Fruit fly (Drosophila melanogaster) whole organism, embryonic: Measurements from ENCODE around the gene Col4a1.
A peak's percentile ranks its signal among the peaks of the same experiment; 100 is the strongest.

Source experiments
- CG1024 ChIP-seq: fragments of 200-800 bp; sonication (Bioruptor generic); IDR thresholded peaks from 2 replicates; pipeline ENCODE4 v1.3.6; 2022; ENCODE audit warnings: missing biosample characterization, missing genetic modification characterization
- CG10267 ChIP-seq: fragments of 200-800 bp; sonication (Bioruptor generic); optimal IDR thresholded peaks from 2 replicates; lab custom pipeline; 2018; ENCODE audit warnings: missing biosample characterization, mild to moderate bottlenecking, missing genetic modification characterization, moderate library complexity
- CG10543 ChIP-seq: fragments of 200-800 bp; sonication (Bioruptor generic); optimal IDR thresholded peaks from 3 replicates; lab custom pipeline; 2017; ENCODE audit warnings: missing biosample characterization, mild to moderate bottlenecking, missing genetic modification characterization, moderate library complexity
- CG11085 ChIP-seq: fragments of 200-800 bp; sonication (Bioruptor generic); IDR thresholded peaks from 2 replicates; pipeline ENCODE4 v1.3.6; 2022; ENCODE audit warnings: missing biosample characterization, missing genetic modification characterization
- CG11247 ChIP-seq: fragments of 200-800 bp; sonication (Bioruptor generic); IDR thresholded peaks from 2 replicates; pipeline ENCODE4 v1.3.6; 2022; ENCODE audit warnings: missing biosample characterization, missing genetic modification characterization
- CG11696 ChIP-seq: fragments of 200-800 bp; sonication (Bioruptor generic); IDR thresholded peaks from 2 replicates; pipeline ENCODE4 v1.3.6; 2022; ENCODE audit warnings: missing biosample characterization, missing genetic modification characterization
- CG12219 ChIP-seq: fragments of 200-800 bp; sonication (Bioruptor generic); optimal IDR thresholded peaks from 3 replicates; lab custom pipeline; 2018; ENCODE audit warnings: missing biosample characterization, mild to moderate bottlenecking, missing genetic modification characterization
- CG15601 ChIP-seq: fragments of 200-800 bp; sonication (Bioruptor generic); optimal IDR thresholded peaks from 3 replicates; lab custom pipeline; 2019; ENCODE audit warnings: missing biosample characterization, mild to moderate bottlenecking, missing genetic modification characterization, moderate library complexity
- CG1603 ChIP-seq: fragments of 200-800 bp; sonication (Bioruptor generic); optimal IDR thresholded peaks from 2 replicates; lab custom pipeline; 2019; ENCODE audit warnings: missing biosample characterization, mild to moderate bottlenecking, missing genetic modification characterization, moderate library complexity
- CG17359 ChIP-seq: fragments of 200-800 bp; sonication (Bioruptor generic); optimal IDR thresholded peaks from 3 replicates; lab custom pipeline; 2018; ENCODE audit warnings: missing biosample characterization, mild to moderate bottlenecking, missing genetic modification characterization, moderate library complexity
- CG18011 ChIP-seq: fragments of 200-800 bp; sonication (Bioruptor generic); optimal IDR thresholded peaks from 2 replicates; lab custom pipeline; 2017; ENCODE audit warnings: missing biosample characterization, missing genetic modification characterization, mild to moderate bottlenecking, moderate library complexity, missing genotype
- CG2875 ChIP-seq: fragments of 200-800 bp; sonication (Bioruptor generic); optimal IDR thresholded peaks from 2 replicates; lab custom pipeline; 2017; ENCODE audit warnings: missing biosample characterization, mild to moderate bottlenecking, missing genetic modification characterization, missing genetic modification reagents
- CG30431 ChIP-seq: fragments of 200-800 bp; sonication (Bioruptor generic); optimal IDR thresholded peaks from 2 replicates; lab custom pipeline; 2017; ENCODE audit warnings: missing biosample characterization, missing genetic modification characterization
- CG31365 ChIP-seq: fragments of 200-800 bp; sonication (Bioruptor generic); optimal IDR thresholded peaks from 2 replicates; lab custom pipeline; 2018; ENCODE audit warnings: missing biosample characterization, mild to moderate bottlenecking, missing genetic modification characterization
- CG33557 ChIP-seq: fragments of 200-800 bp; sonication (Bioruptor generic); optimal IDR thresholded peaks from 2 replicates; lab custom pipeline; 2019; ENCODE audit warnings: missing biosample characterization, mild to moderate bottlenecking, missing genetic modification characterization, moderate library complexity
- CG34422 ChIP-seq: fragments of 200-800 bp; sonication (Bioruptor generic); IDR thresholded peaks from 3 replicates; pipeline ENCODE4 v1.3.6; 2022; ENCODE audit warnings: missing biosample characterization, missing genetic modification characterization
- CG3838 ChIP-seq: fragments of 200-800 bp; sonication (Bioruptor generic); optimal IDR thresholded peaks from 3 replicates; lab custom pipeline; 2016; ENCODE audit warnings: missing biosample characterization, missing genetic modification characterization
- CG4360 ChIP-seq: fragments of 200-800 bp; sonication (Bioruptor generic); IDR thresholded peaks from 2 replicates; pipeline ENCODE4 v1.3.6; 2022; ENCODE audit warnings: missing biosample characterization, missing genetic modification characterization
- CG6654 ChIP-seq: fragments of 200-800 bp; sonication (Bioruptor generic); optimal IDR thresholded peaks from 2 replicates; lab custom pipeline; 2017; ENCODE audit warnings: missing biosample characterization, mild to moderate bottlenecking, missing genetic modification characterization
- CG7745 ChIP-seq: fragments of 200-800 bp; sonication (Bioruptor generic); optimal IDR thresholded peaks from 2 replicates; lab custom pipeline; 2018; ENCODE audit warnings: missing biosample characterization, mild to moderate bottlenecking, missing genetic modification characterization, moderate library complexity
- CG8281 ChIP-seq: fragments of 200-800 bp; sonication (Bioruptor generic); optimal IDR thresholded peaks from 2 replicates; lab custom pipeline; 2018; ENCODE audit warnings: missing biosample characterization, mild to moderate bottlenecking, missing genetic modification characterization, moderate library complexity
- CG8478 ChIP-seq: fragments of >200 bp; optimal IDR thresholded peaks from 2 replicates; lab custom pipeline; 2018
- CG9876 ChIP-seq: fragments of 200-800 bp; sonication (Bioruptor generic); optimal IDR thresholded peaks from 2 replicates; lab custom pipeline; 2016; ENCODE audit warnings: missing biosample characterization, missing genetic modification characterization
- CoRest ChIP-seq: fragments of 200-800 bp; sonication (Bioruptor generic); optimal IDR thresholded peaks from 3 replicates; lab custom pipeline; 2018; ENCODE audit warnings: missing biosample characterization, mild to moderate bottlenecking, missing genetic modification characterization, moderate library complexity
- CrebB ChIP-seq: fragments of 200-800 bp; sonication (Bioruptor generic); optimal IDR thresholded peaks from 3 replicates; lab custom pipeline; 2018; ENCODE audit warnings: missing biosample characterization, mild to moderate bottlenecking, missing genetic modification characterization
- Dfd ChIP-seq, 2 experiments: fragments of >200 bp; optimal IDR thresholded peaks; 2 replicates each; lab custom pipeline; 2017; ENCODE audit warnings: missing biosample characterization in 2 of 2, missing genetic modification characterization in 2 of 2
- Eip74EF ChIP-seq, 2 experiments: fragments of 200-800 bp in 1 of 2; fragments of >200 bp in 1 of 2; sonication (Bioruptor generic) in 1 of 2; optimal IDR thresholded peaks; 2 replicates each; lab custom pipeline; 2017 to 2019; ENCODE audit warnings: missing biosample characterization in 2 of 2, missing genetic modification characterization in 2 of 2, mild to moderate bottlenecking in 1 of 2, moderate library complexity in 1 of 2
- Gug ChIP-seq: fragments of 200-800 bp; sonication (Bioruptor generic); IDR thresholded peaks from 4 replicates; pipeline ENCODE4 v1.3.6; 2022; ENCODE audit warnings: missing biosample characterization, missing genetic modification characterization
- HLHmδ ChIP-seq: fragments of 200-800 bp; sonication (Bioruptor generic); optimal IDR thresholded peaks from 2 replicates; lab custom pipeline; 2018; ENCODE audit warnings: missing biosample characterization, mild to moderate bottlenecking, missing genetic modification characterization, moderate library complexity
- Nf-YC ChIP-seq: fragments of 200-800 bp; optimal IDR thresholded peaks from 3 replicates; lab custom pipeline; 2019; ENCODE audit warnings: missing biosample characterization, mild to moderate bottlenecking, missing genetic modification characterization, moderate library complexity
- Ptx1 ChIP-seq: fragments of 200-800 bp; sonication (Bioruptor generic); IDR thresholded peaks from 2 replicates; pipeline ENCODE4 v1.3.6; 2022; ENCODE audit warnings: missing biosample characterization, missing genetic modification characterization
- Sin3A ChIP-seq: fragments of >200 bp; optimal IDR thresholded peaks from 2 replicates; lab custom pipeline; 2018
- cad ChIP-seq: fragments of >200 bp; optimal IDR thresholded peaks from 2 replicates; lab custom pipeline; 2017; ENCODE audit warnings: missing biosample characterization, missing genetic modification characterization
- chinmo ChIP-seq: fragments of 200-800 bp; sonication (Bioruptor generic); IDR thresholded peaks from 4 replicates; pipeline ENCODE4 v1.3.6; 2022; ENCODE audit warnings: missing biosample characterization, missing genetic modification characterization; ENCODE audit not compliant: partially characterized antibody
- eve ChIP-seq, 2 experiments: fragments of >200 bp; optimal IDR thresholded peaks; 2 replicates each; lab custom pipeline; 2017; ENCODE audit warnings: missing biosample characterization in 2 of 2, missing genetic modification characterization in 2 of 2
- fd102C ChIP-seq: fragments of 200-800 bp; sonication (Bioruptor generic); optimal IDR thresholded peaks from 2 replicates; lab custom pipeline; 2018; ENCODE audit warnings: missing biosample characterization, mild to moderate bottlenecking, missing genetic modification characterization, moderate library complexity
- ham ChIP-seq: fragments of 200-800 bp; sonication (Bioruptor generic); IDR thresholded peaks from 2 replicates; pipeline ENCODE4 v1.3.6; 2022; ENCODE audit warnings: missing biosample characterization, missing genetic modification characterization
- ind ChIP-seq: fragments of 200-800 bp; sonication (Bioruptor generic); optimal IDR thresholded peaks from 3 replicates; lab custom pipeline; 2016; ENCODE audit warnings: missing biosample characterization, missing genetic modification characterization
- insv ChIP-seq, 2 experiments: fragments of 200-800 bp; sonication (Bioruptor generic); optimal IDR thresholded peaks; 3 replicates each; lab custom pipeline; 2016 to 2018; ENCODE audit warnings: missing biosample characterization in 2 of 2, missing genetic modification characterization in 2 of 2
- kah ChIP-seq: fragments of 200-800 bp; sonication (Bioruptor generic); optimal IDR thresholded peaks from 2 replicates; lab custom pipeline; 2018; ENCODE audit warnings: missing biosample characterization, mild to moderate bottlenecking, missing genetic modification characterization
- odd ChIP-seq: fragments of 200-800 bp; sonication (Bioruptor generic); optimal IDR thresholded peaks from 2 replicates; lab custom pipeline; 2017; ENCODE audit warnings: missing biosample characterization, mild to moderate bottlenecking, missing genetic modification characterization
- org-1 ChIP-seq: fragments of 200-800 bp; sonication (Bioruptor generic); optimal IDR thresholded peaks from 2 replicates; lab custom pipeline; 2017; ENCODE audit warnings: missing biosample characterization, missing genetic modification characterization
- schlank ChIP-seq: fragments of 200-800 bp; sonication (Bioruptor generic); optimal IDR thresholded peaks from 2 replicates; lab custom pipeline; 2018; ENCODE audit warnings: missing biosample characterization, mild to moderate bottlenecking, missing genetic modification characterization
- sens ChIP-seq: fragments of 200-800 bp; sonication (Bioruptor generic); peaks from one replicate; lab custom pipeline; 2016; ENCODE audit warnings: missing biosample characterization, missing genetic modification characterization
- tll ChIP-seq, 2 experiments: fragments of 200-800 bp in 1 of 2; fragments of >200 bp in 1 of 2; sonication (Bioruptor generic) in 1 of 2; optimal IDR thresholded peaks; 2 replicates each; lab custom pipeline; 2017 to 2019; ENCODE audit warnings: missing biosample characterization in 2 of 2, missing genetic modification characterization in 2 of 2, mild to moderate bottlenecking in 1 of 2, moderate library complexity in 1 of 2
- z ChIP-seq: fragments of 200-800 bp; sonication (Bioruptor generic); IDR thresholded peaks from 3 replicates; pipeline ENCODE4 v1.3.6; 2022; ENCODE audit warnings: missing biosample characterization, missing genetic modification characterization

The Col4a1 gene

dm6 chr2L:5003670-5004453 is 25.5 kb upstream of the Col4a1 start:
- TF ChIP-seq chinmo (0 out of 4 replicates have a peak, but pooled peaks have one; percentile 21), CG6654 (GFP tag; lab: Kevin White, UChicago) (peak; percentile 97), sens (peak; percentile 42), Eip74EF (GFP tag; optimal IDR thresholded peaks at IDR 0.05; lab: Kevin White, UChicago) (peak in 1 of 2 experiments; percentile 68), insv (GFP tag; optimal IDR thresholded peaks at IDR 0.05; lab: Kevin White, UChicago) (no peak), tll (GFP tag; optimal IDR thresholded peaks at IDR 0.05; lab: Kevin White, UChicago) (peak in 1 of 2 experiments; percentile 46), Sin3A (lab: Kevin White, UChicago) (no peak), CG31365 (tag; lab: Kevin White, UChicago) (peak; percentile 81), cad (GFP tag; lab: Kevin White, UChicago) (peak; percentile 84), HLHmδ (GFP tag; lab: Kevin White, UChicago) (no peak), CrebB (tag; lab: Kevin White, UChicago) (no peak), CG8478 (lab: Kevin White, UChicago) (peak; percentile 78), Dfd (GFP tag; optimal IDR thresholded peaks at IDR 0.05; lab: Kevin White, UChicago) (peak in 1 of 2 experiments; percentile 97), CG34422 (0 out of 3 replicates have a peak, but pooled peaks have one; percentile 24), CG9876 (GFP tag; lab: Kevin White, UChicago) (no peak), schlank (tag; lab: Kevin White, UChicago) (no peak), CG4360 (peak; percentile 77), CG11085 (GFP tag; lab: Robert Waterston, UW) (no peak), org-1 (GFP tag; lab: Kevin White, UChicago) (no peak)

dm6 chr2L:5004677-5005463 is 24.5 kb upstream of the Col4a1 start:
- peak; percentile 56; the same call in 1 of the 3 replicates for TF ChIP-seq z (GFP tag; lab: Robert Waterston, UW)
- peak; percentile 87 for TF ChIP-seq CG30431 (GFP tag; lab: Kevin White, UChicago)
- TF ChIP-seq CG12219 (GFP tag; lab: Kevin White, UChicago): peak; percentile 91
- no peak for TF ChIP-seq eve (GFP tag; optimal IDR thresholded peaks at IDR 0.05; lab: Kevin White, UChicago)
- peak; percentile 96 for TF ChIP-seq ind (GFP tag; lab: Kevin White, UChicago)
- TF ChIP-seq CG10543 (GFP tag; lab: Kevin White, UChicago): peak; percentile 95
- TF ChIP-seq Gug (GFP tag; lab: Robert Waterston, UW): peak; percentile 97
- peak; percentile 97 for TF ChIP-seq CG17359 (tag; lab: Kevin White, UChicago)
- TF ChIP-seq CG1603: peak; percentile 82
- TF ChIP-seq CG3838 (GFP tag; lab: Kevin White, UChicago): peak; percentile 70
- TF ChIP-seq kah (GFP tag; lab: Kevin White, UChicago): peak; percentile 81
- peak; percentile 88 for TF ChIP-seq CG2875 (GFP tag; lab: Kevin White, UChicago)
- no peak for TF ChIP-seq CG7745 (tag; lab: Kevin White, UChicago)
- TF ChIP-seq odd (GFP tag; lab: Kevin White, UChicago): peak; percentile 88
- TF ChIP-seq Nf-YC (tag; lab: Kevin White, UChicago): peak; percentile 83
- TF ChIP-seq CG8281 (tag; lab: Kevin White, UChicago): peak; percentile 84
- TF ChIP-seq CoRest (tag; lab: Kevin White, UChicago): peak; percentile 94
- TF ChIP-seq CG10267 (tag; lab: Kevin White, UChicago): peak; percentile 85
- TF ChIP-seq ham (GFP tag; lab: Robert Waterston, UW): peak; percentile 75; the same call in 1 of the 2 replicates
- TF ChIP-seq CG15601 (tag; lab: Kevin White, UChicago): peak; percentile 88
- peak; percentile 82 for TF ChIP-seq CG18011
- TF ChIP-seq Ptx1: peak; percentile 97
- peak; percentile 85 for TF ChIP-seq CG11696 (GFP tag; lab: Robert Waterston, UW)
- TF ChIP-seq insv (GFP tag; optimal IDR thresholded peaks at IDR 0.05; lab: Kevin White, UChicago): peak; percentile 9 to 58
- no peak for TF ChIP-seq fd102C
- TF ChIP-seq CG1024: peak; percentile 87
- TF ChIP-seq CG33557 (GFP tag; lab: Kevin White, UChicago): peak; percentile 67
- peak; percentile 96 for TF ChIP-seq CG11247
